Worm (Caenorhabditis elegans) whole organism, mixed stage, embryonic: ENCODE data around the gene snn-1.

Experiments used
- nhr-12 ChIP-seq: fragments of 150-350 bp; optimal IDR thresholded peaks from 2 replicates; lab custom pipeline; 2014; ENCODE audit warnings: missing biosample characterization, missing genetic modification characterization
- nhr-28 ChIP-seq: fragments of 150-350 bp; optimal IDR thresholded peaks from 2 replicates; lab custom pipeline; 2014; ENCODE audit warnings: missing biosample characterization, missing genetic modification characterization

DNA sequence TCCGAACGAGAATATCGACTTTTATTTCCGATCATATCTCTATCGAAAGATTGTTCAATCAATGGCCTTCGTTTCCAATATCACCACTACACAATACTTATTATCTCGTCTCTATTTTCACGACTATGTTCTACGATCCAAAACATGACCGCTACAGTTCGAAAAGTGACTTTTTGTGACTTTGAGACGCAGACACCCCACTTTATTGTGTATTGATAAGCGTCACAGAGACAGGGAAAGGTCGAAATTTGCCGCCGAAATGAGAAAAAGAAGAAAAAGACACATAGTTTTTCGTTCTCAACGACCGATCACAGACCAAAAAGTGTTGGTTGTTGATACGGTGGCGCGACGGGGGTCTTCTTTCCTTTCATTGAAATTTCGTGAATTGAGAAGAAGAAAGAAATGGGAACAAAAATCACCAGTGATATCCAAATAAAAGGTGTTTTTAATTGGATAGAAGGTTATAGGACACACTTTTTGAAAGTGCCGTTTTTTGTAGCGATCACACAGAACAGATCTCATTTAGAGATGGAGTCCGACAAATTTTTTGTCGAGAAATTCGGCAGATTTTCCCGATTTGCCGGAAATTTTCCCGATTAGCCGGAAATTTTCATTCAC is 44.6 kb upstream of the snn-1 start:
- no peak for TF ChIP-seq nhr-12 (tag; lab: Kevin White, UChicago)
- no peak for TF ChIP-seq nhr-28 (tag; lab: Kevin White, UChicago)
